Worm (Caenorhabditis elegans): Measurements from ENCODE around the gene Y37A1A.3.

DNA sequence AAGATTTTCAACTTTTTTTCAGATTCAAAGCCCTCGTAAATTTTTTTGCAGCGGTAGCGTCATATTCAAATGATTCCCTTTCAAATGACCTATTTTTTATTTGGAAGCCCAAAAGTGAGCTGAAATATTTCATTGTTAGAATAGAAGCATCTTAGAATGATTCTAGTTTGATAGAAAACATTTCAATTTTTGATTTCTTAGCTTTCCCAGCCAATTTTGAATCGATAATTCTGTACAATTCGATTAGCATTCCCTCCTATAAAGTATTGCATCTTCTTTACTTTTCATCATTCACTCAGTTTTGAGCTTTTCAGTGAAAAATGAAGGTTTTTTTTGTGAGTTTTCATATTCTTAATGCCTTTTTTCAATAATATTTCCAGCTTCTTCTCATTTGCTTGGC lies 35.9 kb downstream of the Y37A1A.3 start, which contains the start of gene B0513.90:
- TF ChIP-seq snpc-4 (tag; optimal IDR thresholded peaks at IDR 0.05) (no peak), unc-62 (GFP tag; optimal IDR thresholded peaks at IDR 0.05) (no peak), unc-39 (tag; optimal IDR thresholded peaks at IDR 0.05) (no peak), ceh-16 (tag; optimal IDR thresholded peaks at IDR 0.05) (no peak), zag-1 (tag; optimal IDR thresholded peaks at IDR 0.05) (no peak), mab-5 (tag; optimal IDR thresholded peaks at IDR 0.05) (no peak), skn-1 (tag; optimal IDR thresholded peaks at IDR 0.05) (no peak), nhr-11 (tag; optimal IDR thresholded peaks at IDR 0.05) (no peak), mdl-1 (tag; optimal IDR thresholded peaks at IDR 0.05) (no peak), sma-3 (GFP tag; optimal IDR thresholded peaks at IDR 0.05) (no peak), lsy-2 (tag; optimal IDR thresholded peaks at IDR 0.05) (no peak)

Data from whole organism, L2 larva.